Worm (Caenorhabditis elegans): ENCODE data around the gene mlt-3.

ce11 chrIV:12252579-12252978 is 25.7 kb upstream of the mlt-3 start, which contains the start of gene dnj-26:
- TF ChIP-seq unc-62 (GFP tag; optimal IDR thresholded peaks at IDR 0.05) (no peak), flh-1 (GFP tag; optimal IDR thresholded peaks at IDR 0.05) (no peak), snpc-4 (tag; optimal IDR thresholded peaks at IDR 0.05) (no peak)

Measured in whole organism, mixed stage, embryonic.